Fruit fly (Drosophila melanogaster) whole organism, prepupa: ENCODE data around the gene Acp29AB.

Experiments used
- Blimp-1 ChIP-seq: fragments of 200-800 bp; sonication (Bioruptor generic); optimal IDR thresholded peaks from 3 replicates; lab custom pipeline; 2017; ENCODE audit warnings: missing biosample characterization, missing genetic modification characterization, mild to moderate bottlenecking, moderate library complexity, missing genetic modification reagents
- CG3032 ChIP-seq: fragments of 200-800 bp; optimal IDR thresholded peaks from 2 replicates; lab custom pipeline; 2019; ENCODE audit warnings: missing biosample characterization, mild to moderate bottlenecking, missing genetic modification characterization, moderate library complexity
- CG6276 ChIP-seq: fragments of 200-800 bp; sonication (Bioruptor generic); optimal IDR thresholded peaks from 2 replicates; lab custom pipeline; 2017; ENCODE audit warnings: missing biosample characterization, mild to moderate bottlenecking, missing genetic modification characterization
- CG7368 ChIP-seq: fragments of 200-800 bp; sonication (Bioruptor generic); optimal IDR thresholded peaks from 3 replicates; lab custom pipeline; 2016; ENCODE audit warnings: missing biosample characterization, missing genetic modification characterization
- Hr4 ChIP-seq: fragments of 200-800 bp; sonication (Bioruptor generic); optimal IDR thresholded peaks from 3 replicates; lab custom pipeline; 2016; ENCODE audit warnings: missing biosample characterization, missing genetic modification characterization
- Sox102F ChIP-seq: fragments of 200-800 bp; sonication (Bioruptor generic); optimal IDR thresholded peaks from 2 replicates; lab custom pipeline; 2016; ENCODE audit warnings: missing biosample characterization, mild to moderate bottlenecking, missing genetic modification characterization
- dsx ChIP-seq: fragments of 200-800 bp; optimal IDR thresholded peaks from 3 replicates; lab custom pipeline; 2019; ENCODE audit warnings: missing biosample characterization, mild to moderate bottlenecking, missing genetic modification characterization, moderate library complexity; ENCODE audit not compliant: poor library complexity, severe bottlenecking
- topi ChIP-seq: fragments of 200-800 bp; sonication (Bioruptor generic); optimal IDR thresholded peaks from 3 replicates; lab custom pipeline; 2016; ENCODE audit warnings: missing biosample characterization, missing genetic modification characterization

DNA sequence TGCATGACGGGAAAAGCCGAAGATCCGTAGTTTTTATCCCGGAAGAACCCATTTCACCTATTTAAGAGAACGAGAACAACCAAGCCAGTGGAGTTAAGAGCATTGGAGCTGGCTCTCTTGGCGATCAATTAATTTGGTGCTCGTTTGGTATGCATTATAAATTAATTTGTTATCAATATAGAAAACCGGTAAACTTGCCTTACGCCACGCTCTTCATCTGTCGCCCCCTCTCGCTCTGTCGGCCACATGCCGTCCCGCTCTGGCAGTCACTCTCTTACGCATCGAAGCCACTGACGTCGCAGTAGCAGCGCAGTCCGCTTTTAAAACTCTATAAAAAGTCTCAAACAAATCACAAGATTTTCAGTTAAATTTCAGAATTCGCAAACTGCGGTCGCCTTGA lies 46.8 kb downstream of the Acp29AB start, which contains the start of gene CG7778:
- TF ChIP-seq CG6276 (no peak), Sox102F (GFP tag; lab: Kevin White, UChicago) (no peak), Hr4 (GFP tag; lab: Kevin White, UChicago) (no peak), CG3032 (no peak), Blimp-1 (GFP tag; lab: Kevin White, UChicago) (no peak), topi (GFP tag; lab: Kevin White, UChicago) (no peak), CG7368 (GFP tag; lab: Kevin White, UChicago) (no peak), dsx (GFP tag; lab: Kevin White, UChicago) (no peak)
